Worm (Caenorhabditis elegans) whole organism, L4 larva: ENCODE data around the gene acr-2.

Experiments
- F26F4.8 ChIP-seq: fragments of 200-800 bp; sonication (Bioruptor generic); conservative IDR thresholded peaks from 2 replicates; pipeline ENCODE4 v1.3.6; 2022; ENCODE audit warnings: missing genetic modification characterization, missing compliant biosample characterization
- F37D6.2 ChIP-seq: sonication (generic microtip); optimal IDR thresholded peaks from 2 replicates; lab custom pipeline; 2016; ENCODE audit warnings: mild to moderate bottlenecking, missing genetic modification characterization, missing compliant biosample characterization
- T20F7.1 ChIP-seq: fragments of 200-800 bp; sonication (Bioruptor generic); optimal IDR thresholded peaks from 2 replicates; lab custom pipeline; 2018; ENCODE audit warnings: mild to moderate bottlenecking, missing genetic modification characterization, missing compliant biosample characterization
- Y105C5A.15 ChIP-seq: fragments of 200-800 bp; sonication (Bioruptor generic); IDR thresholded peaks from 2 replicates; pipeline ENCODE4 v1.3.6; 2022; ENCODE audit warnings: missing genetic modification characterization, missing compliant biosample characterization
- Y75B8A.6 ChIP-seq: fragments of 200-800 bp; sonication (Bioruptor generic); IDR thresholded peaks from 2 replicates; pipeline ENCODE4 v1.3.6; 2022; ENCODE audit warnings: missing genetic modification reagents, missing genetic modification characterization, missing compliant biosample characterization
- ZK337.2 ChIP-seq: fragments of 200-800 bp; sonication (Bioruptor generic); IDR thresholded peaks from 2 replicates; pipeline ENCODE4 v1.3.6; 2022; ENCODE audit warnings: missing genetic modification reagents, missing genetic modification characterization, missing compliant biosample characterization
- ZK546.5 ChIP-seq, 2 experiments: sonication (generic microtip); optimal IDR thresholded peaks; 2 replicates each; lab custom pipeline; 2017; ENCODE audit warnings: missing biosample characterization in 2 of 2, missing genetic modification characterization in 2 of 2
- aha-1 ChIP-seq: fragments of 150-350 bp; peaks from one replicate; lab custom pipeline; 2014; ENCODE audit warnings: missing biosample characterization, missing genetic modification characterization
- ceh-44 ChIP-seq: fragments of 200-800 bp; sonication (Bioruptor generic); IDR thresholded peaks from 2 replicates; pipeline ENCODE4 v1.3.6; 2022; ENCODE audit warnings: missing genetic modification reagents, missing genetic modification characterization, missing compliant biosample characterization
- ceh-62 ChIP-seq: sonication (generic microtip); optimal IDR thresholded peaks from 2 replicates; lab custom pipeline; 2017; ENCODE audit warnings: missing biosample characterization, missing genetic modification characterization
- ces-1 ChIP-seq: fragments of 150-350 bp; sonication (generic microtip); optimal IDR thresholded peaks from 4 replicates; lab custom pipeline; 2014; ENCODE audit warnings: missing biosample characterization, missing genetic modification reagents, missing genetic modification characterization
- cey-2 ChIP-seq: sonication (generic microtip); optimal IDR thresholded peaks from 3 replicates; lab custom pipeline; 2017; ENCODE audit warnings: missing genetic modification characterization, mild to moderate bottlenecking, missing compliant biosample characterization, antibody characterized with exemption, borderline replicate concordance; ENCODE audit not compliant: insufficient read depth
- ctbp-1 ChIP-seq: fragments of 200-800 bp; sonication (Bioruptor generic); IDR thresholded peaks from 2 replicates; pipeline ENCODE4 v1.3.6; 2022; ENCODE audit warnings: missing genetic modification reagents, missing genetic modification characterization, missing compliant biosample characterization
- dmd-9 ChIP-seq: fragments of 200-800 bp; sonication (Bioruptor generic); IDR thresholded peaks from 2 replicates; pipeline ENCODE4 v1.3.6; 2022; ENCODE audit warnings: missing genetic modification reagents, missing genetic modification characterization, missing compliant biosample characterization
- dve-1 ChIP-seq: sonication (generic microtip); optimal IDR thresholded peaks from 2 replicates; lab custom pipeline; 2017; ENCODE audit warnings: antibody characterized with exemption, mild to moderate bottlenecking, missing genetic modification characterization, missing compliant biosample characterization; ENCODE audit not compliant: insufficient read depth
- fkh-10 ChIP-seq: fragments of 150-350 bp; optimal IDR thresholded peaks from 2 replicates; lab custom pipeline; 2014; ENCODE audit warnings: missing biosample characterization, missing genetic modification reagents, missing genetic modification characterization
- gei-8 ChIP-seq: fragments of 200-800 bp; sonication (Bioruptor generic); optimal IDR thresholded peaks from 2 replicates; lab custom pipeline; 2018; ENCODE audit warnings: mild to moderate bottlenecking, missing genetic modification characterization, missing compliant biosample characterization
- hmg-1.1 ChIP-seq: fragments of 200-800 bp; sonication (Bioruptor generic); IDR thresholded peaks from 2 replicates; pipeline ENCODE4 v1.3.6; 2022; ENCODE audit warnings: missing genetic modification reagents, missing genetic modification characterization, missing compliant biosample characterization
- lin-13 ChIP-seq: fragments of 150-350 bp; optimal IDR thresholded peaks from 2 replicates; lab custom pipeline; 2014; ENCODE audit warnings: missing biosample characterization, missing genetic modification reagents, missing genetic modification characterization
- lin-38 ChIP-seq: fragments of 200-800 bp; sonication (Bioruptor generic); IDR thresholded peaks from 2 replicates; pipeline ENCODE4 v1.3.6; 2022; ENCODE audit warnings: missing genetic modification reagents, missing genetic modification characterization, missing compliant biosample characterization
- lir-3 ChIP-seq: sonication (generic microtip); optimal IDR thresholded peaks from 2 replicates; lab custom pipeline; 2016; ENCODE audit warnings: mild to moderate bottlenecking, missing genetic modification characterization, missing compliant biosample characterization
- lsy-2 ChIP-seq, 2 experiments: fragments of 150-350 bp in 1 of 2; sonication (generic microtip) in 1 of 2; optimal IDR thresholded peaks; 2 replicates each; lab custom pipeline; 2014 to 2017; ENCODE audit warnings: missing biosample characterization in 2 of 2, missing genetic modification characterization in 2 of 2
- madf-5 ChIP-seq, 2 experiments: fragments of 200-800 bp; sonication (Bioruptor generic); IDR thresholded peaks; 2 replicates each; pipeline ENCODE4 v1.3.6; 2022; ENCODE audit warnings: missing compliant biosample characterization in 2 of 2, missing genetic modification characterization in 2 of 2
- nhr-102 ChIP-seq: sonication (generic microtip); optimal IDR thresholded peaks from 2 replicates; lab custom pipeline; 2016; ENCODE audit warnings: mild to moderate bottlenecking, missing genetic modification characterization, moderate library complexity, missing compliant biosample characterization
- nhr-77 ChIP-seq: fragments of 150-350 bp; optimal IDR thresholded peaks from 2 replicates; lab custom pipeline; 2014; ENCODE audit warnings: missing biosample characterization, missing genetic modification characterization
- rbr-2 ChIP-seq: sonication (generic microtip); optimal IDR thresholded peaks from 2 replicates; lab custom pipeline; 2016; ENCODE audit warnings: missing genotype, missing genetic modification characterization, missing compliant biosample characterization
- tra-1 ChIP-seq: fragments of 200-800 bp; sonication (Bioruptor generic); IDR thresholded peaks from 2 replicates; pipeline ENCODE4 v1.3.6; 2022; ENCODE audit warnings: missing genetic modification reagents, missing genetic modification characterization, missing compliant biosample characterization
- unc-39 ChIP-seq: sonication (generic microtip); optimal IDR thresholded peaks from 2 replicates; lab custom pipeline; 2017; ENCODE audit warnings: missing biosample characterization, missing genetic modification characterization
- unc-62 ChIP-seq, 3 experiments: fragments of 150-350 bp in 1 of 3; sonication (generic microtip); optimal IDR thresholded peaks in 2 of 3; peaks in 1 of 3; 1 replicate in 1 of 3; 2 replicates in 2 of 3; lab custom pipeline; 2014 to 2017; ENCODE audit warnings: missing biosample characterization in 3 of 3, missing genetic modification characterization in 3 of 3, missing genetic modification reagents in 3 of 3, missing genotype in 1 of 3
- zfp-2 ChIP-seq: sonication (generic microtip); optimal IDR thresholded peaks from 2 replicates; lab custom pipeline; 2016; ENCODE audit warnings: mild to moderate bottlenecking, missing genetic modification characterization, missing compliant biosample characterization
- ztf-7 ChIP-seq: fragments of 150-350 bp; optimal IDR thresholded peaks from 2 replicates; lab custom pipeline; 2014; ENCODE audit warnings: missing biosample characterization, missing genetic modification characterization

Gene acr-2

DNA sequence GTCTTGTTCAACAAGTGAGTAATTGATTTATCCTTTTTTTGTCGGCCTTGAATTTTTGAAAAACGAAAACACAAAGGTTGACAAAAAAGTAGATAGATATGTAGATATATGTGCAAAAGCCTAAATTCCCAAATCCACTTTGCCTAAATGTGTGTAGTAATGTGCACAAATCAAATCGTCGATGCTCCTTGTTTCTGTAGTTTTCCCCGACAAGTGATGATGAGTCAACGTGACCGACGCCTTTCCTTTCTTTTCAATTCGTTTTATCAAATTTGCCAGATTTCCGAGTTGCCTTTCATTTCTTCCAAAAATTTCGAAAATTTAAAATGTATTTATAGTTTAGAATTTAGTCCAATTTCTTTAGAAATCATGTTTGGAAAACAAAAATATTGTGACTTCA, 2.8 kb downstream of the acr-2 start:
- TF ChIP-seq Y105C5A.15 (GFP tag; lab: Robert Waterston, UW) (no peak), ctbp-1 (GFP tag; lab: Robert Waterston, UW) (peak; percentile 49; the same call in 1 of the 2 replicates), gei-8 (GFP tag; lab: Kevin White, UChicago) (no peak), fkh-10 (GFP tag; lab: Kevin White, UChicago) (peak; percentile 94), zfp-2 (tag; lab: Kevin White, UChicago) (no peak), ceh-62 (tag; lab: Kevin White, UChicago) (no peak), unc-62 (GFP tag; optimal IDR thresholded peaks at IDR 0.05 in 1 of 2; lab: Kevin White, UChicago) (peak in 1 of 2 experiments; percentile 37), unc-62 (tag; optimal IDR thresholded peaks at IDR 0.05; lab: Kevin White, UChicago) (no peak), ces-1 (GFP tag; lab: Kevin White, UChicago) (peak; percentile 78), F26F4.8 (GFP tag; lab: Robert Waterston, UW) (no peak), unc-39 (tag; lab: Kevin White, UChicago) (no peak), ceh-44 (GFP tag; lab: Robert Waterston, UW) (no peak)

DNA sequence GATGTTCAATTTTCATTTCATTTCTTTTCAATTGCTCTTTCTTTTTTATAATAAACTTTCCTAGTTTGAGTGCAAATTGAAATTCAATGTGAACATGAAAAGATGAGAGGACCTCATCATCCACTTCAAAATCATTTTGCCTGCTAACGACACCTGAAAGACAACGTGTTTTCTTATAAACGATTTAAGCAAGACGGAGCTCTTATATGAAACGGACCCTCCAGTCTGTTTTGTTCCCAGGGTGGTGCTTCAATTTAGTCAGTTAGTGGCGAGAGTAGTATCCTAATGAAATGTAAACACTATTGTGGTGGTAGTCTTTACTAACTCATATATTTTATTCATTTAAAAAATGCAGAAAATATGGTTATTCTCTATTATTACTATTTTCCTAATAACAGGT, 6.9 kb downstream of the acr-2 start, which contains the start of gene acr-3:
TSS of gene acr-3 (plus strand) at position 301 of the 400 bp plus-strand sequence.
- no peak for TF ChIP-seq lin-13
- TF ChIP-seq nhr-77 (tag; lab: Kevin White, UChicago), result no peak
- no peak for TF ChIP-seq lin-38 (GFP tag; lab: Robert Waterston, UW)
- TF ChIP-seq rbr-2 (tag; lab: Kevin White, UChicago), result no peak
- TF ChIP-seq Y75B8A.6 (GFP tag; lab: Robert Waterston, UW), result no peak
- no peak for TF ChIP-seq cey-2 (tag; lab: Kevin White, UChicago)
- TF ChIP-seq F37D6.2 (tag; lab: Kevin White, UChicago), result no peak
- no peak for TF ChIP-seq aha-1 (tag; lab: Kevin White, UChicago)

DNA sequence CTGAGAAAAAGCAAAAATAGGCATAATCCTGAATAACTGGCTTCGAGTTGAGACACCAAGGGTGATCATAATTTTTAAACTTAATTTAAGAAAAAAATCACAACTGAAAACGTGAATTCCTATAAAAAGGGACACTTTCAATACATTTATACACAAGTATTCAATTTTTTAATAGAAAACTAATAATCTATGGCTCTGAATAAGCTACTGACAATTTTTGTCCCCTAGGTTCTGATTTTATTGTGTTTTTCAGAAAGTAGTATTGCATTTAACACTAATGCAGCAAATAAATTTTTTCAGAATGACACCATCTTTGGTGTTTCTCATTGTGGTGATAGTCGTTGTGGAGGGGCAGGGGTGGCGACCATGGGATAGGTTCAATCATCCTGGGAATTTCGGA, 10.9 kb downstream of the acr-2 start, which contains the start of gene nas-11:
TSS of gene nas-11 (plus strand) at position 301 of the 400 bp plus-strand sequence.
- TF ChIP-seq aha-1 (tag; lab: Kevin White, UChicago) (peak; percentile 9), ZK546.5 (tag; optimal IDR thresholded peaks at IDR 0.05; lab: Kevin White, UChicago) (no peak)

DNA sequence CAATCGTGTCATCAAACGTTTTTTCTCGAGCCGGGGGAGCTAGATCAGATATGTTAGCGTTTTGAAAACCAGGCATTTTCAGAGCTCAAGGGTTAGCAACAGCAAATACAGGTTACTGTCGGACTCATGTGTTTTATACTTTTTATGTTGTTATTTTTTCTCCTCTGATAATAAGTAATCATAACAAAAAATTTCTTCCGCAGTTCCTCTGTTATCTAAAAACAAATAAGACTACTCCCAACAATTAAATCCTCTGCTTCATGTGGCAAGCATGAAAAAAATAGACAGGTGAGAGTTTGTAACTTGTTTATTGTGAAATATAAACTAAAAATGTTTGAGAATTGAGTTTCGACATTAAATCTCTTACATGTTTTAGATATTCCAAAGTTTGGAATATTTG, 16.2 kb downstream of the acr-2 start, which contains the start of gene smf-2:
TSS of gene smf-2 (minus strand) at position 101 of the 400 bp plus-strand sequence.
- TF ChIP-seq Y75B8A.6 (GFP tag; lab: Robert Waterston, UW) (no peak), lsy-2 (tag; optimal IDR thresholded peaks at IDR 0.05; lab: Kevin White, UChicago) (no peak), ZK546.5 (tag; optimal IDR thresholded peaks at IDR 0.05; lab: Kevin White, UChicago) (no peak), ZK337.2 (GFP tag; lab: Robert Waterston, UW) (no peak), hmg-1.1 (no peak), lin-13 (no peak), ztf-7 (no peak), fkh-10 (GFP tag; lab: Kevin White, UChicago) (no peak), lir-3 (tag; lab: Kevin White, UChicago) (no peak), unc-62 (GFP tag; optimal IDR thresholded peaks at IDR 0.05 in 1 of 2; lab: Kevin White, UChicago) (no peak), unc-62 (tag; optimal IDR thresholded peaks at IDR 0.05; lab: Kevin White, UChicago) (no peak), dmd-9 (GFP tag; lab: Robert Waterston, UW) (no peak), madf-5 (GFP tag; IDR thresholded peaks at IDR 0.05; lab: Robert Waterston, UW) (no peak), nhr-102 (tag; lab: Kevin White, UChicago) (no peak), T20F7.1 (GFP tag; lab: Kevin White, UChicago) (no peak)

- TF ChIP-seq tra-1 (no peak), unc-62 (GFP tag; optimal IDR thresholded peaks at IDR 0.05 in 1 of 2; lab: Kevin White, UChicago) (peak in 1 of 2 experiments; percentile 34), unc-62 (tag; optimal IDR thresholded peaks at IDR 0.05; lab: Kevin White, UChicago) (no peak), dve-1 (tag; lab: Kevin White, UChicago) (peak; percentile 27)
Measured at ce11 chrX:6722966-6723365, 20.6 kb downstream of the acr-2 start, which contains the start of gene smf-1. smf-1 (minus strand) TSS chrX:6723066.
